Worm (Caenorhabditis elegans): ENCODE data around the gene dnj-10.

The dnj-10 gene

ce11 chrIII:8646021-8646420 lies 15.1 kb downstream of the dnj-10 start (continued):
- no peak for TF ChIP-seq tra-1 (GFP tag; IDR thresholded peaks at IDR 0.05)
- no peak for TF ChIP-seq attf-4 (tag; optimal IDR thresholded peaks at IDR 0.05)
- no peak for TF ChIP-seq F10B5.3 (tag; optimal IDR thresholded peaks at IDR 0.05)
- TF ChIP-seq pha-4 (GFP tag; IDR thresholded peaks at IDR 0.05) = peak; percentile 66; the same call in 1 of the 2 replicates
- TF ChIP-seq pha-4 (tag; optimal IDR thresholded peaks at IDR 0.05) = no peak
- peak; percentile 71 for TF ChIP-seq vab-7 (GFP tag; IDR thresholded peaks at IDR 0.05)
- no peak for TF ChIP-seq unc-62 (GFP tag; optimal IDR thresholded peaks at IDR 0.05 in 1 of 2)
- TF ChIP-seq unc-62 (tag; optimal IDR thresholded peaks at IDR 0.05) = no peak
- TF ChIP-seq mxl-2 (GFP tag; conservative IDR thresholded peaks at IDR 0.05) = no peak
- TF ChIP-seq nhr-28 (tag; optimal IDR thresholded peaks at IDR 0.05) = no peak
- no peak for TF ChIP-seq nhr-237 (tag; optimal IDR thresholded peaks at IDR 0.05)
- no peak for TF ChIP-seq nhr-77 (tag; optimal IDR thresholded peaks at IDR 0.05)
- TF ChIP-seq fkh-10 (GFP tag; optimal IDR thresholded peaks at IDR 0.05) = no peak
- no peak for TF ChIP-seq sdz-12 (GFP tag; optimal IDR thresholded peaks at IDR 0.05)
- no peak for TF ChIP-seq fos-1 (tag; optimal IDR thresholded peaks at IDR 0.05)
- TF ChIP-seq aha-1 (tag) = no peak
- no peak for TF ChIP-seq nhr-25 (tag; optimal IDR thresholded peaks at IDR 0.05; ENCODE audit: borderline replicate concordance, insufficient read depth)
- TF ChIP-seq madf-5 (GFP tag; IDR thresholded peaks at IDR 0.05) = no peak
- 0 out of 2 replicates have a peak, but pooled peaks have one; percentile 26 for TF ChIP-seq saeg-2 (GFP tag; IDR thresholded peaks at IDR 0.05)
- no peak for TF ChIP-seq cey-2 (tag; optimal IDR thresholded peaks at IDR 0.05; ENCODE audit: borderline replicate concordance, insufficient read depth)
- TF ChIP-seq ceh-20 (GFP tag; IDR thresholded peaks at IDR 0.05) = 0 out of 2 replicates have a peak, but pooled peaks have one; percentile 15
- TF ChIP-seq ceh-32 (tag; optimal IDR thresholded peaks at IDR 0.05; ENCODE audit: poor library complexity) = no peak
- 0 out of 2 replicates have a peak, but pooled peaks have one; percentile 39 for TF ChIP-seq ceh-44 (GFP tag; IDR thresholded peaks at IDR 0.05)
- no peak; the same call in 1 of the 2 replicates for TF ChIP-seq arid-1 (GFP tag; conservative IDR thresholded peaks at IDR 0.05)
- TF ChIP-seq dmd-8 (GFP tag; IDR thresholded peaks at IDR 0.05) = no peak
- peak; percentile 26 for TF ChIP-seq unc-130 (GFP tag; optimal IDR thresholded peaks at IDR 0.05)
- TF ChIP-seq F37D6.2 (tag; optimal IDR thresholded peaks at IDR 0.05) = no peak
- no peak for TF ChIP-seq lin-29 (GFP tag; IDR thresholded peaks at IDR 0.05)
- TF ChIP-seq Y75B8A.6 (GFP tag; IDR thresholded peaks at IDR 0.05) = no peak
- peak; percentile 37; the same call in 1 of the 2 replicates for TF ChIP-seq snpc-1.2 (GFP tag; IDR thresholded peaks at IDR 0.05)
- no peak for TF ChIP-seq nhr-111 (GFP tag; optimal IDR thresholded peaks at IDR 0.05)
- no peak for TF ChIP-seq duxl-1 (tag; optimal IDR thresholded peaks at IDR 0.05; ENCODE audit: poor library complexity)
- peak; percentile 54 for TF ChIP-seq mes-2 (tag; optimal IDR thresholded peaks at IDR 0.05; ENCODE audit: poor library complexity, severe bottlenecking)
- TF ChIP-seq hif-1 (tag; optimal IDR thresholded peaks at IDR 0.05) = no peak
- 0 out of 2 replicates have a peak, but pooled peaks have one; percentile 47 for TF ChIP-seq D1046.2 (GFP tag; IDR thresholded peaks at IDR 0.05)
- no peak for TF ChIP-seq nhr-11 (tag; optimal IDR thresholded peaks at IDR 0.05)
- TF ChIP-seq ZK337.2 (GFP tag; IDR thresholded peaks at IDR 0.05) = no peak
- TF ChIP-seq ceh-82 (tag; optimal IDR thresholded peaks at IDR 0.05) = no peak
- no peak for TF ChIP-seq lin-38 (GFP tag; IDR thresholded peaks at IDR 0.05)
- TF ChIP-seq zfp-2 (tag; optimal IDR thresholded peaks at IDR 0.05) = no peak
- no peak for TF ChIP-seq lin-15B (tag; optimal IDR thresholded peaks at IDR 0.05)
- TF ChIP-seq nhr-10 (tag; optimal IDR thresholded peaks at IDR 0.05) = no peak
- no peak for TF ChIP-seq skn-1 (tag; optimal IDR thresholded peaks at IDR 0.05)
- TF ChIP-seq nhr-41 (GFP tag; IDR thresholded peaks at IDR 0.05) = 0 out of 2 replicates have a peak, but pooled peaks have one; percentile 25
- TF ChIP-seq Y48G9A.11 (GFP tag; IDR thresholded peaks at IDR 0.05) = no peak; the same call in 1 of the 2 replicates
- TF ChIP-seq F44E2.7 (GFP tag; IDR thresholded peaks at IDR 0.05) = 0 out of 2 replicates have a peak, but pooled peaks have one; percentile 60
- no peak for TF ChIP-seq mdl-1 (tag; optimal IDR thresholded peaks at IDR 0.05)
- peak in 1 of 2 experiments; percentile 45 for TF ChIP-seq daf-16 (GFP tag; optimal IDR thresholded peaks at IDR 0.05)
- TF ChIP-seq daf-16 (tag; optimal IDR thresholded peaks at IDR 0.05) = peak; percentile 35
- no peak for TF ChIP-seq unc-39 (tag; optimal IDR thresholded peaks at IDR 0.05)
- TF ChIP-seq nhr-76 (tag; optimal IDR thresholded peaks at IDR 0.05) = no peak

All from whole organism, L4 larva.